Worm (Caenorhabditis elegans) whole organism, L2 larva: Measurements from ENCODE around the gene nhr-186.

Experiments used
- alr-1 ChIP-seq: fragments of 150-350 bp; optimal IDR thresholded peaks from 2 replicates; lab custom pipeline; 2014; ENCODE audit warnings: missing biosample characterization, missing genetic modification characterization
- ama-1 ChIP-seq: fragments of 150-350 bp; optimal IDR thresholded peaks from 2 replicates; lab custom pipeline; 2018; ENCODE audit warnings: inconsistent platforms
- elt-3 ChIP-seq: sonication (generic microtip); optimal IDR thresholded peaks from 2 replicates; lab custom pipeline; 2017; ENCODE audit warnings: missing biosample characterization, missing genetic modification characterization
- gmeb-1 ChIP-seq: fragments of 150-350 bp; optimal IDR thresholded peaks from 2 replicates; lab custom pipeline; 2014; ENCODE audit warnings: missing biosample characterization, missing genetic modification characterization
- lin-39 ChIP-seq: fragments of 150-350 bp; optimal IDR thresholded peaks from 2 replicates; lab custom pipeline; 2014; ENCODE audit warnings: missing biosample characterization, missing genetic modification reagents, missing genetic modification characterization
- nhr-10 ChIP-seq: sonication (generic microtip); optimal IDR thresholded peaks from 2 replicates; lab custom pipeline; 2017; ENCODE audit warnings: missing biosample characterization, missing genetic modification characterization
- nhr-12 ChIP-seq: fragments of 150-350 bp; optimal IDR thresholded peaks from 2 replicates; lab custom pipeline; 2014; ENCODE audit warnings: missing biosample characterization, missing genetic modification characterization
- nhr-129 ChIP-seq: fragments of 150-350 bp; optimal IDR thresholded peaks from 2 replicates; lab custom pipeline; 2014; ENCODE audit warnings: missing biosample characterization, missing genetic modification characterization
- nhr-237 ChIP-seq: fragments of 150-350 bp; optimal IDR thresholded peaks from 2 replicates; lab custom pipeline; 2014; ENCODE audit warnings: missing biosample characterization, missing genetic modification characterization
- nhr-77 ChIP-seq: fragments of 150-350 bp; optimal IDR thresholded peaks from 2 replicates; lab custom pipeline; 2014; ENCODE audit warnings: missing biosample characterization, missing genetic modification characterization
- skn-1 ChIP-seq: sonication (generic microtip); optimal IDR thresholded peaks from 2 replicates; lab custom pipeline; 2017; ENCODE audit warnings: missing biosample characterization, missing genetic modification characterization
- snpc-4 ChIP-seq: fragments of 150-350 bp; optimal IDR thresholded peaks from 2 replicates; lab custom pipeline; 2014; ENCODE audit warnings: missing biosample characterization, missing genetic modification characterization
- ztf-11 ChIP-seq: sonication (generic microtip); optimal IDR thresholded peaks from 2 replicates; lab custom pipeline; 2017; ENCODE audit warnings: missing biosample characterization, missing genetic modification characterization
- ztf-4 ChIP-seq: fragments of 150-350 bp; optimal IDR thresholded peaks from 2 replicates; lab custom pipeline; 2014; ENCODE audit warnings: missing biosample characterization, missing genetic modification characterization

DNA sequence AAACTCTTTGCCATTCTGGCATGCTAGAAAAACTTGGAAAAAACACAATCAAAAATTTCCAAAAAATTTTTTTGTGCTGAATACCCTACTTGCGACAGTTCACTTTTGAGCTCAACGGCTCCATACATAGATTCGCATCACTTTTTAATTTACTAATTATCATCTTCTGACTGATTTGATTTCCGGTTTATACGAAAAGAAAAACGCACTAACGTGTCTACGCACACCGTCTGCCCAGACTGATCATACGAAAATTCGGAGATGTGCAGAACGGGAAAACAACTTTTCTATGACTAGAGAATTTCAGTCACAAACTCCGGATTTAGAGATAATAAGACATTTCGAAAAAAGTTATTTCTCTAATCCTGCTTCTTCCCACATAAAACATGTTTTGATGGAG, 29.8 kb upstream of the nhr-186 start:
- TF ChIP-seq skn-1 (tag; lab: Kevin White, UChicago) (no peak), snpc-4 (tag; lab: Kevin White, UChicago) (no peak), ama-1 (lab: Kevin White, UChicago) (no peak), gmeb-1 (no peak), alr-1 (tag; lab: Kevin White, UChicago) (no peak), ztf-11 (tag; lab: Kevin White, UChicago) (no peak), elt-3 (tag; lab: Kevin White, UChicago) (no peak), nhr-77 (tag; lab: Kevin White, UChicago) (no peak), nhr-12 (tag; lab: Kevin White, UChicago) (no peak), lin-39 (tag; lab: Kevin White, UChicago) (no peak), nhr-10 (tag; lab: Kevin White, UChicago) (no peak), nhr-237 (tag; lab: Kevin White, UChicago) (no peak), nhr-129 (tag; lab: Kevin White, UChicago) (no peak), ztf-4 (tag; lab: Kevin White, UChicago) (no peak)
